Worm (Caenorhabditis elegans): ENCODE data around the gene cyn-1.

DNA sequence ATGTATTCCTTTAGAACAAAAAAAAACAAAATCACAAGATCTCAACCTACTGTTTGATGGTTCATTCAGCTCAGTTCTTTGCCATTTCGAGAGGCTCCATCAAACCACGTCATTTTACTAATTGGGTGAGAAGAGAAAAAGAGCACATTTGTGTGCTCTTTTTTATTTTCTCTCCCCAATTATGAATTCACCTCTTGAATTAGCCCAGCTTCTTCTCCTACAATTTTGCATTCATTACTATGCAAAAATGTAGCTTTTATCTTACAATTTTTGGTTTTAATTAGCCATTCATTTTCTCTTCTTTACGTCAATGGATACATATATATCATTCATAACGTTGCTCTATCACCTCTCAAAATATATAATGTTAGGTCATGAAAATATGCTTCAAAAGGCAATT lies 49.8 kb downstream of the cyn-1 start:
- no peak for TF ChIP-seq elt-3 (tag; optimal IDR thresholded peaks at IDR 0.05)
- no peak for TF ChIP-seq pha-4 (tag; optimal IDR thresholded peaks at IDR 0.05)
- no peak for TF ChIP-seq nhr-12 (tag; optimal IDR thresholded peaks at IDR 0.05)
- no peak for TF ChIP-seq sptf-1 (tag; optimal IDR thresholded peaks at IDR 0.05)
- no peak for TF ChIP-seq nhr-237 (tag; optimal IDR thresholded peaks at IDR 0.05)
- TF ChIP-seq nhr-28 (tag; optimal IDR thresholded peaks at IDR 0.05), result no peak
- no peak for TF ChIP-seq cnd-1 (tag; optimal IDR thresholded peaks at IDR 0.05)
- TF ChIP-seq elt-1 (tag; optimal IDR thresholded peaks at IDR 0.05; ENCODE audit: borderline replicate concordance, insufficient read depth), result no peak
- TF ChIP-seq drap-1 (GFP tag; optimal IDR thresholded peaks at IDR 0.05), result no peak

Measured in whole organism, mixed stage, embryonic.